Worm (Caenorhabditis elegans) whole organism, L1 larva: ENCODE results near the gene C25F9.16.
A peak's percentile ranks its signal among the peaks of the same experiment; 100 is the strongest.

Experiments used
- C04F5.9 ChIP-seq: sonication (generic microtip); optimal IDR thresholded peaks from 2 replicates; lab custom pipeline; 2016; ENCODE audit warnings: missing genetic modification characterization, missing compliant biosample characterization
- C34B4.2 ChIP-seq: sonication (generic microtip); optimal IDR thresholded peaks from 2 replicates; lab custom pipeline; 2017; ENCODE audit warnings: mild to moderate bottlenecking, missing genetic modification characterization, missing compliant biosample characterization
- F16B12.6 ChIP-seq: fragments of 150-350 bp; optimal IDR thresholded peaks from 2 replicates; lab custom pipeline; 2014; ENCODE audit warnings: missing biosample characterization, missing genetic modification characterization
- aha-1 ChIP-seq: fragments of 150-350 bp; optimal IDR thresholded peaks from 2 replicates; lab custom pipeline; 2014; ENCODE audit warnings: missing biosample characterization, missing genetic modification characterization
- blmp-1 ChIP-seq: fragments of 150-350 bp; optimal IDR thresholded peaks from 2 replicates; lab custom pipeline; 2014; ENCODE audit warnings: missing biosample characterization, missing genetic modification characterization
- ceh-63 ChIP-seq: fragments of 200-800 bp; sonication (Bioruptor generic); optimal IDR thresholded peaks from 2 replicates; lab custom pipeline; 2018; ENCODE audit warnings: mild to moderate bottlenecking, missing genetic modification characterization, missing compliant biosample characterization
- dpl-1 ChIP-seq, 3 experiments: fragments of 150-350 bp in 2 of 3; sonication (generic microtip) in 1 of 3; optimal IDR thresholded peaks; 2 replicates each; lab custom pipeline; 2014 to 2017; ENCODE audit warnings: missing biosample characterization in 3 of 3, missing genetic modification characterization in 3 of 3, missing genetic modification reagents in 3 of 3
- efl-1 ChIP-seq, 4 experiments: fragments of 150-350 bp; optimal IDR thresholded peaks in 3 of 4; peaks in 1 of 4; 1 replicate in 1 of 4; 2 replicates in 3 of 4; lab custom pipeline; 2014; ENCODE audit warnings: missing biosample characterization in 2 of 4, missing genetic modification characterization in 2 of 4, missing genetic modification reagents in 2 of 4
- egl-13 ChIP-seq: sonication (generic microtip); optimal IDR thresholded peaks from 2 replicates; lab custom pipeline; 2016; ENCODE audit warnings: missing genotype, missing genetic modification reagents, missing genetic modification characterization, missing compliant biosample characterization
- elt-2 ChIP-seq: sonication (generic microtip); optimal IDR thresholded peaks from 2 replicates; lab custom pipeline; 2016; ENCODE audit warnings: missing genetic modification characterization, mild to moderate bottlenecking, inconsistent platforms, missing compliant biosample characterization, missing genetic modification reagents
- elt-3 ChIP-seq, 6 experiments: fragments of 150-350 bp in 1 of 6; sonication (generic microtip); optimal IDR thresholded peaks; 2 replicates each; lab custom pipeline; 2017 to 2018; ENCODE audit warnings: missing biosample characterization in 6 of 6, missing genetic modification characterization in 6 of 6, inconsistent platforms in 1 of 6
- ets-5 ChIP-seq: fragments of 200-800 bp; sonication (Bioruptor generic); IDR thresholded peaks from 2 replicates; pipeline ENCODE4 v1.3.6; 2022; ENCODE audit warnings: missing genetic modification characterization, missing compliant biosample characterization
- fkh-10 ChIP-seq: sonication (generic microtip); optimal IDR thresholded peaks from 2 replicates; lab custom pipeline; 2017; ENCODE audit warnings: missing biosample characterization, missing genetic modification reagents, missing genetic modification characterization
- fos-1 ChIP-seq: fragments of 150-350 bp; optimal IDR thresholded peaks from 2 replicates; lab custom pipeline; 2014; ENCODE audit warnings: missing biosample characterization, missing genetic modification characterization
- grh-1 ChIP-seq: fragments of 200-800 bp; sonication (Bioruptor generic); IDR thresholded peaks from 2 replicates; pipeline ENCODE4 v1.3.6; 2022; ENCODE audit warnings: missing genetic modification reagents, missing genetic modification characterization, missing compliant biosample characterization
- hlh-17 ChIP-seq: fragments of 200-800 bp; sonication (Bioruptor generic); optimal IDR thresholded peaks from 2 replicates; lab custom pipeline; 2018; ENCODE audit warnings: missing genetic modification characterization, mild to moderate bottlenecking, missing compliant biosample characterization, moderate library complexity, borderline replicate concordance
- hlh-4 ChIP-seq: sonication (generic microtip); optimal IDR thresholded peaks from 2 replicates; lab custom pipeline; 2016; ENCODE audit warnings: mild to moderate bottlenecking, missing genetic modification characterization, missing compliant biosample characterization
- lin-13 ChIP-seq: fragments of 150-350 bp; optimal IDR thresholded peaks from 2 replicates; lab custom pipeline; 2014; ENCODE audit warnings: missing biosample characterization, missing genetic modification reagents, missing genetic modification characterization
- lin-14 ChIP-seq: fragments of 200-800 bp; sonication (Bioruptor generic); optimal IDR thresholded peaks from 2 replicates; lab custom pipeline; 2018; ENCODE audit warnings: mild to moderate bottlenecking, missing genetic modification characterization, moderate library complexity, missing compliant biosample characterization
- lin-15B ChIP-seq: fragments of 150-350 bp; sonication (generic microtip); optimal IDR thresholded peaks from 3 replicates; lab custom pipeline; 2014; ENCODE audit warnings: missing biosample characterization, missing genetic modification characterization
- lin-39 ChIP-seq: fragments of 150-350 bp; optimal IDR thresholded peaks from 2 replicates; lab custom pipeline; 2014; ENCODE audit warnings: missing biosample characterization, missing genetic modification reagents, missing genetic modification characterization
- mef-2 ChIP-seq: fragments of 150-350 bp; optimal IDR thresholded peaks from 2 replicates; lab custom pipeline; 2014; ENCODE audit warnings: missing biosample characterization, missing genetic modification characterization
- nhr-47 ChIP-seq: sonication (generic microtip); optimal IDR thresholded peaks from 2 replicates; lab custom pipeline; 2016; ENCODE audit warnings: mild to moderate bottlenecking, missing genetic modification characterization, moderate library complexity, missing compliant biosample characterization
- nhr-85 ChIP-seq: sonication (generic microtip); peaks from one replicate; lab custom pipeline; 2016; ENCODE audit warnings: missing genetic modification characterization, inconsistent platforms, missing compliant biosample characterization
- nhr-90 ChIP-seq: sonication (generic microtip); optimal IDR thresholded peaks from 2 replicates; lab custom pipeline; 2016; ENCODE audit warnings: mild to moderate bottlenecking, missing genetic modification characterization, missing compliant biosample characterization; ENCODE audit not compliant: poor library complexity
- pax-3 ChIP-seq: fragments of 200-800 bp; sonication (Bioruptor generic); optimal IDR thresholded peaks from 2 replicates; lab custom pipeline; 2018; ENCODE audit warnings: mild to moderate bottlenecking, missing genetic modification characterization, moderate library complexity, missing compliant biosample characterization
- sup-37 ChIP-seq: fragments of 200-800 bp; sonication (Bioruptor generic); optimal IDR thresholded peaks from 2 replicates; lab custom pipeline; 2018; ENCODE audit warnings: mild to moderate bottlenecking, missing genetic modification characterization, missing compliant biosample characterization
- swsn-7 ChIP-seq: sonication (generic microtip); optimal IDR thresholded peaks from 2 replicates; lab custom pipeline; 2016; ENCODE audit warnings: missing genetic modification characterization, missing compliant biosample characterization
- tbx-2 ChIP-seq: sonication (generic microtip); optimal IDR thresholded peaks from 2 replicates; lab custom pipeline; 2016; ENCODE audit warnings: missing genetic modification characterization, missing compliant biosample characterization
- tlp-1 ChIP-seq: fragments of 150-350 bp; optimal IDR thresholded peaks from 2 replicates; lab custom pipeline; 2014; ENCODE audit warnings: missing biosample characterization, missing genetic modification characterization
- unc-30 ChIP-seq: sonication (generic microtip); optimal IDR thresholded peaks from 2 replicates; lab custom pipeline; 2017; ENCODE audit warnings: missing biosample characterization, missing genetic modification characterization
- zag-1 ChIP-seq: fragments of 150-350 bp; optimal IDR thresholded peaks from 2 replicates; lab custom pipeline; 2014; ENCODE audit warnings: missing biosample characterization, missing genetic modification characterization

The C25F9.16 gene

ce11 chrV:19391242-19391641 is 42.9 kb upstream of the C25F9.16 start (continued):
- TF ChIP-seq egl-13 (tag; lab: Kevin White, UChicago) (no peak), F16B12.6 (tag; lab: Kevin White, UChicago) (no peak), ets-5 (GFP tag; lab: Robert Waterston, UW) (no peak), zag-1 (tag; lab: Kevin White, UChicago) (no peak)

- no peak for TF ChIP-seq nhr-47 (tag; lab: Kevin White, UChicago)
- no peak for TF ChIP-seq tlp-1 (tag; lab: Kevin White, UChicago)
- TF ChIP-seq efl-1 (optimal IDR thresholded peaks at IDR 0.05; lab: Kevin White, UChicago) = no peak
- TF ChIP-seq efl-1 (GFP tag; optimal IDR thresholded peaks at IDR 0.05 in 1 of 2; lab: Kevin White, UChicago) = peak in 1 of 2 experiments; percentile 62
- TF ChIP-seq, all 84 proteins: peak for 1
Observed at ce11 chrV:19394750-19395149, 39.4 kb upstream of the C25F9.16 start, which contains the start of gene C25F9.8. Gene C25F9.8, plus strand, starts transcription at chrV:19395050.

ce11 chrV:19396576-19397313 is 37.4 kb upstream of the C25F9.16 start:
- TF ChIP-seq elt-2 = no peak
- TF ChIP-seq lin-15B (tag; lab: Kevin White, UChicago) = no peak
- no peak for TF ChIP-seq lin-14 (GFP tag; lab: Kevin White, UChicago)
- no peak for TF ChIP-seq swsn-7 (tag; lab: Kevin White, UChicago)
- TF ChIP-seq efl-1 (optimal IDR thresholded peaks at IDR 0.05; lab: Kevin White, UChicago) = no peak
- TF ChIP-seq efl-1 (GFP tag; optimal IDR thresholded peaks at IDR 0.05 in 1 of 2; lab: Kevin White, UChicago) = peak in 1 of 2 experiments; percentile 52
- TF ChIP-seq ceh-63 (GFP tag; lab: Kevin White, UChicago) = no peak
- no peak for TF ChIP-seq blmp-1 (tag; lab: Kevin White, UChicago)
- peak; percentile 42 for TF ChIP-seq nhr-85 (tag; lab: Kevin White, UChicago)
- no peak for TF ChIP-seq tbx-2 (tag; lab: Kevin White, UChicago)

- no peak for TF ChIP-seq grh-1 (GFP tag; lab: Robert Waterston, UW)
- TF ChIP-seq elt-3 (tag; optimal IDR thresholded peaks at IDR 0.05; lab: Kevin White, UChicago) = no peak
- no peak for TF ChIP-seq hlh-17 (GFP tag; lab: Kevin White, UChicago)
- TF ChIP-seq tlp-1 (tag; lab: Kevin White, UChicago) = no peak
- TF ChIP-seq fkh-10 = no peak
- TF ChIP-seq efl-1 (optimal IDR thresholded peaks at IDR 0.05; lab: Kevin White, UChicago) = no peak
- TF ChIP-seq efl-1 (GFP tag; optimal IDR thresholded peaks at IDR 0.05 in 1 of 2; lab: Kevin White, UChicago) = no peak
Observed at ce11 chrV:19398396-19398795, 35.8 kb upstream of the C25F9.16 start.

ce11 chrV:19398882-19399281 is 35.3 kb upstream of the C25F9.16 start, which contains the start of gene C25F9.13:
Gene C25F9.13, minus strand, starts transcription at chrV:19398982.
- no peak for TF ChIP-seq lin-13 (GFP tag; lab: Kevin White, UChicago)
- TF ChIP-seq, all 84 proteins: peak for 0

- no peak for TF ChIP-seq pax-3 (tag; lab: Kevin White, UChicago)
- no peak for TF ChIP-seq lin-39
- TF ChIP-seq nhr-47 (tag; lab: Kevin White, UChicago) = no peak
- TF ChIP-seq C34B4.2 = no peak
- TF ChIP-seq nhr-90 (tag; lab: Kevin White, UChicago) = no peak
- TF ChIP-seq swsn-7 (tag; lab: Kevin White, UChicago) = no peak
- TF ChIP-seq aha-1 (tag; lab: Kevin White, UChicago) = no peak
- TF ChIP-seq fos-1 = no peak
- TF ChIP-seq hlh-4 (tag; lab: Kevin White, UChicago) = no peak
- TF ChIP-seq dpl-1 (GFP tag; optimal IDR thresholded peaks at IDR 0.05; lab: Kevin White, UChicago) = no peak
- no peak for TF ChIP-seq sup-37 (GFP tag; lab: Kevin White, UChicago)
- TF ChIP-seq lin-14 (GFP tag; lab: Kevin White, UChicago) = no peak
- no peak for TF ChIP-seq mef-2 (tag; lab: Kevin White, UChicago)
- no peak for TF ChIP-seq unc-30 (tag; lab: Kevin White, UChicago)
- no peak for TF ChIP-seq C04F5.9
Observed at ce11 chrV:19400619-19401018, 33.6 kb upstream of the C25F9.16 start, which contains the start of gene srw-86. Gene srw-86, minus strand, starts transcription at chrV:19400719.
